Worm (Caenorhabditis elegans) whole organism, dauer: ENCODE results near the gene idpa-2.

Experiments used
- unc-62 ChIP-seq: sonication (generic microtip); optimal IDR thresholded peaks from 2 replicates; lab custom pipeline; 2017; ENCODE audit warnings: missing biosample characterization, missing genetic modification reagents, missing genetic modification characterization

The idpa-2 gene

ce11 chrII:8810679-8811413, 18.3 kb upstream of the idpa-2 start, which contains the start of the genes F46C5.9 and rer-1:
Gene F46C5.9, minus strand, starts transcription at chrII:8810729.
Gene rer-1, plus strand, starts transcription at chrII:8811370.
- no peak for TF ChIP-seq unc-62 (GFP tag; lab: Kevin White, UChicago)

ce11 chrII:8808482-8808881, 15.9 kb upstream of the idpa-2 start, which contains the start of gene F07H5.10:
Gene F07H5.10, minus strand, starts transcription at chrII:8808582.
- no peak for TF ChIP-seq unc-62 (GFP tag; lab: Kevin White, UChicago)

ce11 chrII:8806921-8807320, 14.4 kb upstream of the idpa-2 start, which contains the start of gene pho-13:
Gene pho-13, minus strand, starts transcription at chrII:8807021.
- TF ChIP-seq unc-62 (GFP tag; lab: Kevin White, UChicago): no peak

- TF ChIP-seq unc-62 (GFP tag; lab: Kevin White, UChicago): no peak
Measured at ce11 chrII:8800830-8801229, 8.3 kb upstream of the idpa-2 start, which contains the start of gene appg-2. Gene appg-2, plus strand, starts transcription at chrII:8801130.

- no peak for TF ChIP-seq unc-62 (GFP tag; lab: Kevin White, UChicago)
Measured at ce11 chrII:8799725-8800124, 7.2 kb upstream of the idpa-2 start.

ce11 chrII:8796391-8796790, 3.9 kb upstream of the idpa-2 start:
- no peak for TF ChIP-seq unc-62 (GFP tag; lab: Kevin White, UChicago)

- no peak for TF ChIP-seq unc-62 (GFP tag; lab: Kevin White, UChicago)
Measured at ce11 chrII:8795227-8795626, 2.7 kb upstream of the idpa-2 start.

ce11 chrII:8794072-8794471, 1.5 kb upstream of the idpa-2 start, which contains the start of gene F07H5.7:
Gene F07H5.7, minus strand, starts transcription at chrII:8794172.
- TF ChIP-seq unc-62 (GFP tag; lab: Kevin White, UChicago): no peak

- no peak for TF ChIP-seq unc-62 (GFP tag; lab: Kevin White, UChicago)
Measured at ce11 chrII:8789828-8790558, 2.5 kb downstream of the idpa-2 start, which contains the start of gene F07H5.13. Gene F07H5.13, plus strand, starts transcription at chrII:8790557.

ce11 chrII:8788752-8789151, 3.8 kb downstream of the idpa-2 start:
- TF ChIP-seq unc-62 (GFP tag; lab: Kevin White, UChicago): no peak

ce11 chrII:8787376-8787775, 5.2 kb downstream of the idpa-2 start:
- no peak for TF ChIP-seq unc-62 (GFP tag; lab: Kevin White, UChicago)

ce11 chrII:8785875-8786274, 6.7 kb downstream of the idpa-2 start:
- TF ChIP-seq unc-62 (GFP tag; lab: Kevin White, UChicago): no peak

ce11 chrII:8784235-8784928, 8.2 kb downstream of the idpa-2 start:
- no peak for TF ChIP-seq unc-62 (GFP tag; lab: Kevin White, UChicago)

ce11 chrII:8783451-8783967, 9.0 kb downstream of the idpa-2 start, which contains the start of gene sgn-1:
Gene sgn-1, minus strand, starts transcription at chrII:8783670.
- no peak for TF ChIP-seq unc-62 (GFP tag; lab: Kevin White, UChicago)

- no peak for TF ChIP-seq unc-62 (GFP tag; lab: Kevin White, UChicago)
Measured at ce11 chrII:8776504-8776903, 16.0 kb downstream of the idpa-2 start.
